Fruit fly (Drosophila melanogaster) whole organism, embryonic: ENCODE results near the gene Ube3a.

ENCODE experiments used
- Bteb2 ChIP-seq: fragments of 200-800 bp; sonication (Bioruptor generic); optimal IDR thresholded peaks from 2 replicates; lab custom pipeline; 2016; ENCODE audit warnings: missing biosample characterization, missing genetic modification characterization
- CG11247 ChIP-seq: fragments of 200-800 bp; sonication (Bioruptor generic); IDR thresholded peaks from 2 replicates; pipeline ENCODE4 v1.3.6; 2022; ENCODE audit warnings: missing biosample characterization, missing genetic modification characterization
- CG11723 ChIP-seq: fragments of 200-800 bp; sonication (Bioruptor generic); optimal IDR thresholded peaks from 2 replicates; lab custom pipeline; 2017; ENCODE audit warnings: missing biosample characterization, mild to moderate bottlenecking, missing genetic modification characterization
- CG12071 ChIP-seq: fragments of 200-800 bp; sonication (Bioruptor generic); optimal IDR thresholded peaks from 3 replicates; lab custom pipeline; 2018; ENCODE audit warnings: missing biosample characterization, mild to moderate bottlenecking, missing genetic modification characterization
- CG12769 ChIP-seq: fragments of 200-800 bp; sonication (Bioruptor generic); optimal IDR thresholded peaks from 2 replicates; lab custom pipeline; 2019; ENCODE audit warnings: missing biosample characterization, mild to moderate bottlenecking, missing genetic modification characterization, moderate library complexity
- CG13775 ChIP-seq: fragments of 200-800 bp; sonication (Bioruptor generic); optimal IDR thresholded peaks from 3 replicates; lab custom pipeline; 2017; ENCODE audit warnings: missing biosample characterization, mild to moderate bottlenecking, missing genetic modification characterization
- CG14441 ChIP-seq: fragments of 200-800 bp; sonication (Bioruptor generic); IDR thresholded peaks from 2 replicates; pipeline ENCODE4 v1.3.6; 2022; ENCODE audit warnings: missing biosample characterization, missing genetic modification characterization
- CG15514 ChIP-seq: fragments of 200-800 bp; sonication (Bioruptor generic); optimal IDR thresholded peaks from 3 replicates; lab custom pipeline; 2017; ENCODE audit warnings: missing biosample characterization, missing genetic modification characterization, mild to moderate bottlenecking, moderate library complexity, missing genetic modification reagents
- CG16815 ChIP-seq: fragments of 200-800 bp; sonication (Bioruptor generic); optimal IDR thresholded peaks from 3 replicates; lab custom pipeline; 2017; ENCODE audit warnings: missing biosample characterization, mild to moderate bottlenecking, missing genetic modification characterization
- CG18011 ChIP-seq: fragments of 200-800 bp; sonication (Bioruptor generic); optimal IDR thresholded peaks from 2 replicates; lab custom pipeline; 2017; ENCODE audit warnings: missing biosample characterization, missing genetic modification characterization, mild to moderate bottlenecking, moderate library complexity, missing genotype
- CG1832 ChIP-seq: fragments of 200-800 bp; sonication (Bioruptor generic); optimal IDR thresholded peaks from 2 replicates; lab custom pipeline; 2017; ENCODE audit warnings: missing biosample characterization, mild to moderate bottlenecking, missing genetic modification characterization, inconsistent platforms
- CG18599 ChIP-seq: fragments of 200-800 bp; sonication (Bioruptor generic); optimal IDR thresholded peaks from 3 replicates; lab custom pipeline; 2017; ENCODE audit warnings: missing biosample characterization, missing genetic modification characterization, mild to moderate bottlenecking, moderate library complexity, missing genetic modification reagents
- CG2199 ChIP-seq: fragments of 200-800 bp; sonication (Bioruptor generic); IDR thresholded peaks from 3 replicates; pipeline ENCODE4 v1.3.6; 2022; ENCODE audit warnings: missing biosample characterization, missing genetic modification characterization
- CG31441 ChIP-seq: fragments of 200-800 bp; sonication (Bioruptor generic); IDR thresholded peaks from 2 replicates; pipeline ENCODE4 v1.3.6; 2022; ENCODE audit warnings: missing biosample characterization, missing genetic modification characterization
- CG4282 ChIP-seq: fragments of 200-800 bp; sonication (Bioruptor generic); optimal IDR thresholded peaks from 2 replicates; lab custom pipeline; 2016; ENCODE audit warnings: missing biosample characterization, missing genetic modification characterization
- CG6813 ChIP-seq: fragments of 200-800 bp; sonication (Bioruptor generic); optimal IDR thresholded peaks from 2 replicates; lab custom pipeline; 2017; ENCODE audit warnings: missing biosample characterization, missing genetic modification characterization, mild to moderate bottlenecking, moderate library complexity, missing genetic modification reagents
- CG7271 ChIP-seq: fragments of 200-800 bp; sonication (Bioruptor generic); optimal IDR thresholded peaks from 2 replicates; lab custom pipeline; 2018; ENCODE audit warnings: missing biosample characterization, mild to moderate bottlenecking, missing genetic modification characterization, moderate library complexity
- CG7987 ChIP-seq: fragments of 200-800 bp; sonication (Bioruptor generic); optimal IDR thresholded peaks from 2 replicates; lab custom pipeline; 2018; ENCODE audit warnings: missing biosample characterization, mild to moderate bottlenecking, missing genetic modification characterization, moderate library complexity
- D ChIP-seq, 2 experiments: fragments of 200-800 bp in 1 of 2; fragments of >200 bp in 1 of 2; sonication (Bioruptor generic) in 1 of 2; optimal IDR thresholded peaks; 2 replicates in 1 of 2; 3 replicates in 1 of 2; lab custom pipeline; 2017; ENCODE audit warnings: mild to moderate bottlenecking in 1 of 2, missing biosample characterization in 1 of 2, missing genetic modification characterization in 1 of 2, missing genetic modification reagents in 1 of 2
- Dbx ChIP-seq: fragments of 200-800 bp; sonication (Bioruptor generic); IDR thresholded peaks from 3 replicates; pipeline ENCODE4 v1.3.6; 2022; ENCODE audit warnings: missing biosample characterization, missing genetic modification characterization
- Fer1 ChIP-seq: fragments of 200-800 bp; sonication (Bioruptor generic); optimal IDR thresholded peaks from 2 replicates; lab custom pipeline; 2017; ENCODE audit warnings: missing biosample characterization, mild to moderate bottlenecking, missing genetic modification characterization
- HHEX ChIP-seq: fragments of 200-800 bp; sonication (Bioruptor generic); optimal IDR thresholded peaks from 3 replicates; lab custom pipeline; 2017; ENCODE audit warnings: missing biosample characterization, mild to moderate bottlenecking, missing genetic modification characterization, missing genetic modification reagents
- Hmr ChIP-seq: fragments of 200-800 bp; sonication (Bioruptor generic); optimal IDR thresholded peaks from 3 replicates; lab custom pipeline; 2017; ENCODE audit warnings: mild to moderate bottlenecking, missing biosample characterization, missing genetic modification reagents, missing genetic modification characterization
- Hsf ChIP-seq: fragments of 200-800 bp; sonication (Bioruptor generic); optimal IDR thresholded peaks from 3 replicates; lab custom pipeline; 2016; ENCODE audit warnings: missing biosample characterization, missing genetic modification characterization
- Med ChIP-seq: fragments of 200-800 bp; sonication (Bioruptor generic); peaks from one replicate; lab custom pipeline; 2016; ENCODE audit warnings: missing biosample characterization, missing genetic modification characterization, mild to moderate bottlenecking, inconsistent platforms, moderate library complexity
- NC2α ChIP-seq: fragments of 200-800 bp; sonication (Bioruptor generic); optimal IDR thresholded peaks from 2 replicates; lab custom pipeline; 2016; ENCODE audit warnings: missing biosample characterization, missing genetic modification characterization
- Nf-YB ChIP-seq: fragments of 200-800 bp; sonication (Bioruptor generic); optimal IDR thresholded peaks from 3 replicates; lab custom pipeline; 2019; ENCODE audit warnings: missing biosample characterization, mild to moderate bottlenecking, missing genetic modification characterization, moderate library complexity
- NfI ChIP-seq: fragments of 200-800 bp; sonication (Bioruptor generic); optimal IDR thresholded peaks from 3 replicates; lab custom pipeline; 2018; ENCODE audit warnings: missing biosample characterization, mild to moderate bottlenecking, missing genetic modification characterization, moderate library complexity
- Oli ChIP-seq: fragments of 200-800 bp; sonication (Bioruptor generic); optimal IDR thresholded peaks from 2 replicates; lab custom pipeline; 2018; ENCODE audit warnings: missing biosample characterization, mild to moderate bottlenecking, missing genetic modification characterization, moderate library complexity
- Xrp1 ChIP-seq: fragments of 200-800 bp; sonication (Bioruptor generic); IDR thresholded peaks from 2 replicates; pipeline ENCODE4 v1.3.6; 2022; ENCODE audit warnings: missing biosample characterization, missing genetic modification characterization
- al ChIP-seq: fragments of 200-800 bp; sonication (Bioruptor generic); IDR thresholded peaks from 2 replicates; pipeline ENCODE4 v1.3.6; 2022; ENCODE audit warnings: missing biosample characterization, missing genetic modification characterization
- ap ChIP-seq: fragments of 200-800 bp; sonication (Bioruptor generic); IDR thresholded peaks from 2 replicates; pipeline ENCODE4 v1.3.6; 2022; ENCODE audit warnings: missing biosample characterization, missing genetic modification characterization
- dati ChIP-seq: fragments of 200-800 bp; sonication (Bioruptor generic); IDR thresholded peaks from 2 replicates; pipeline ENCODE4 v1.3.6; 2022; ENCODE audit warnings: missing biosample characterization, missing genetic modification characterization
- eve ChIP-seq, 2 experiments: fragments of >200 bp; optimal IDR thresholded peaks; 2 replicates each; lab custom pipeline; 2017; ENCODE audit warnings: missing biosample characterization in 2 of 2, missing genetic modification characterization in 2 of 2
- gem ChIP-seq: fragments of 200-800 bp; sonication (Bioruptor generic); optimal IDR thresholded peaks from 2 replicates; lab custom pipeline; 2019; ENCODE audit warnings: missing biosample characterization, mild to moderate bottlenecking, missing genetic modification characterization, moderate library complexity
- gsb ChIP-seq: fragments of 200-800 bp; sonication (Bioruptor generic); IDR thresholded peaks from 2 replicates; pipeline ENCODE4 v1.3.6; 2022; ENCODE audit warnings: missing biosample characterization, missing genetic modification characterization
- ham ChIP-seq: fragments of 200-800 bp; sonication (Bioruptor generic); IDR thresholded peaks from 2 replicates; pipeline ENCODE4 v1.3.6; 2022; ENCODE audit warnings: missing biosample characterization, missing genetic modification characterization
- inv ChIP-seq: fragments of 200-800 bp; sonication (Bioruptor generic); IDR thresholded peaks from 2 replicates; pipeline ENCODE4 v1.3.6; 2022; ENCODE audit warnings: missing biosample characterization, missing genetic modification characterization; ENCODE audit not compliant: partially characterized antibody
- odd ChIP-seq: fragments of 200-800 bp; sonication (Bioruptor generic); optimal IDR thresholded peaks from 2 replicates; lab custom pipeline; 2017; ENCODE audit warnings: missing biosample characterization, mild to moderate bottlenecking, missing genetic modification characterization
- otp ChIP-seq: fragments of 200-800 bp; sonication (Bioruptor generic); IDR thresholded peaks from 3 replicates; pipeline ENCODE4, ENCODE4 v1.3.6; 2022; ENCODE audit warnings: missing biosample characterization, missing genetic modification characterization
- pb ChIP-seq: fragments of 200-800 bp; sonication (Bioruptor generic); optimal IDR thresholded peaks from 3 replicates; lab custom pipeline; 2016; ENCODE audit warnings: missing biosample characterization, missing genetic modification characterization
- phol ChIP-seq: fragments of 200-800 bp; sonication (Bioruptor generic); optimal IDR thresholded peaks from 3 replicates; lab custom pipeline; 2018; ENCODE audit warnings: missing biosample characterization, mild to moderate bottlenecking, missing genetic modification characterization, moderate library complexity
- pnt ChIP-seq: fragments of 200-800 bp; sonication (Bioruptor generic); optimal IDR thresholded peaks from 3 replicates; lab custom pipeline; 2016; ENCODE audit warnings: missing biosample characterization, missing genetic modification characterization
- scrt ChIP-seq: fragments of 200-800 bp; sonication (Bioruptor generic); optimal IDR thresholded peaks from 2 replicates; lab custom pipeline; 2018; ENCODE audit warnings: missing biosample characterization, mild to moderate bottlenecking, missing genetic modification characterization, moderate library complexity
- sens ChIP-seq: fragments of 200-800 bp; sonication (Bioruptor generic); peaks from one replicate; lab custom pipeline; 2016; ENCODE audit warnings: missing biosample characterization, missing genetic modification characterization
- sna ChIP-seq: fragments of 200-800 bp; sonication (Bioruptor generic); IDR thresholded peaks from 2 replicates; pipeline ENCODE4 v1.3.6; 2022; ENCODE audit warnings: missing biosample characterization, missing genetic modification characterization; ENCODE audit not compliant: partially characterized antibody
- tin ChIP-seq: fragments of 200-800 bp; sonication (Bioruptor generic); optimal IDR thresholded peaks from 3 replicates; lab custom pipeline; 2016; ENCODE audit warnings: missing biosample characterization, missing genetic modification characterization
- vnd ChIP-seq: fragments of 200-800 bp; sonication (Bioruptor generic); IDR thresholded peaks from 3 replicates; pipeline ENCODE4 v1.3.6; 2022; ENCODE audit warnings: missing biosample characterization, missing genetic modification characterization; ENCODE audit not compliant: partially characterized antibody
- zfh1 ChIP-seq: fragments of 200-800 bp; sonication (Bioruptor generic); IDR thresholded peaks from 3 replicates; pipeline ENCODE4 v1.3.6; 2022; ENCODE audit warnings: missing biosample characterization, missing genetic modification characterization

Gene Ube3a

DNA sequence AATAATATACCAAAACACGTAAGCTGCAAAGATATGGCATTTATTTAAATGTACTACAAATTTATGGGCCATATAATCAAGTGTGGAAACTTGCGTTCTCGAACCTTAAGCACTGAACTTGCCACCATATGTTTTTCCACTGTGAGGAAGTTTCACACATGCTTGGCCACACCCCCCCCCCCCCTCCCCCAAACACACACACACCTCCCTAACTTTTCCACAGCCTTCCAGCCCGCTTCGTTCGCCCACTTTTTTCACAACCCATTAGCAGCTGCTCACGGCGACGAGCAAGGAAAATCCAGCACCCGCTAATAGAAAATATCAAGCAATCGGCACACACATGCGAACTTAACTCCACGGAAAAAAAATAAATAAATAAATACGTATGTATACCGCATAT is 15.1 kb downstream of the Ube3a start (continued):
- TF ChIP-seq sna (GFP tag; lab: Robert Waterston, UW) (no peak), NfI (GFP tag; lab: Kevin White, UChicago) (no peak), gsb (GFP tag; lab: Robert Waterston, UW) (no peak), D (optimal IDR thresholded peaks at IDR 0.05; lab: Kevin White, UChicago) (no peak), D (GFP tag; optimal IDR thresholded peaks at IDR 0.05; lab: Kevin White, UChicago) (no peak), Oli (no peak), pb (GFP tag; lab: Kevin White, UChicago) (no peak), eve (GFP tag; optimal IDR thresholded peaks at IDR 0.05; lab: Kevin White, UChicago) (no peak), odd (GFP tag; lab: Kevin White, UChicago) (no peak), CG11723 (GFP tag; lab: Kevin White, UChicago) (no peak), Hsf (no peak), CG4282 (GFP tag; lab: Kevin White, UChicago) (no peak), CG1832 (no peak), CG11247 (GFP tag; lab: Robert Waterston, UW) (no peak), inv (GFP tag; lab: Robert Waterston, UW) (no peak), vnd (GFP tag; lab: Robert Waterston, UW) (no peak), al (GFP tag; lab: Robert Waterston, UW) (no peak), Nf-YB (GFP tag; lab: Kevin White, UChicago) (no peak), CG7987 (GFP tag; lab: Kevin White, UChicago) (no peak), CG31441 (GFP tag; lab: Robert Waterston, UW) (no peak), CG2199 (GFP tag; lab: Robert Waterston, UW) (0 out of 3 replicates have a peak, but pooled peaks have one; percentile 15), zfh1 (GFP tag; lab: Robert Waterston, UW) (0 out of 3 replicates have a peak, but pooled peaks have one; percentile 33), CG7271 (tag; lab: Kevin White, UChicago) (no peak), Xrp1 (GFP tag; lab: Robert Waterston, UW) (peak; percentile 11; the same call in 1 of the 2 replicates), CG16815 (GFP tag; lab: Kevin White, UChicago) (no peak), ap (no peak), CG18011 (GFP tag; lab: Kevin White, UChicago) (no peak), dati (GFP tag; lab: Robert Waterston, UW) (no peak), otp (GFP tag; lab: Robert Waterston, UW) (0 out of 3 replicates have a peak, but pooled peaks have one; percentile 6), NC2α (GFP tag; lab: Kevin White, UChicago) (no peak), tin (GFP tag; lab: Kevin White, UChicago) (no peak)

- TF ChIP-seq Dbx: no peak
- peak; percentile 55 for TF ChIP-seq Med (GFP tag; lab: Kevin White, UChicago)
- 0 out of 2 replicates have a peak, but pooled peaks have one; percentile 7 for TF ChIP-seq CG11247 (GFP tag; lab: Robert Waterston, UW)
- TF ChIP-seq CG12769 (tag; lab: Kevin White, UChicago): peak; percentile 26
- TF ChIP-seq sens (GFP tag; lab: Kevin White, UChicago): peak; percentile 46
- TF ChIP-seq CG18011 (GFP tag; lab: Kevin White, UChicago): no peak
- no peak for TF ChIP-seq Oli
- TF ChIP-seq Hmr: peak; percentile 45
- peak; percentile 21 for TF ChIP-seq scrt
- TF ChIP-seq Bteb2 (GFP tag; lab: Kevin White, UChicago): no peak
- peak; percentile 19 for TF ChIP-seq CG15514 (GFP tag; lab: Kevin White, UChicago)
- TF ChIP-seq Fer1: peak; percentile 31
- peak; percentile 12 for TF ChIP-seq CG18599 (GFP tag; lab: Kevin White, UChicago)
- TF ChIP-seq gem (tag; lab: Kevin White, UChicago): no peak
- no peak for TF ChIP-seq CG14441 (GFP tag; lab: Robert Waterston, UW)
- TF ChIP-seq CG13775 (GFP tag; lab: Kevin White, UChicago): no peak
- TF ChIP-seq CG6813 (GFP tag; lab: Kevin White, UChicago): peak; percentile 15
- no peak for TF ChIP-seq pnt (GFP tag; lab: Kevin White, UChicago)
- peak; percentile 2 for TF ChIP-seq HHEX (GFP tag; lab: Kevin White, UChicago)
- TF ChIP-seq phol (tag; lab: Kevin White, UChicago): no peak
- no peak for TF ChIP-seq ham (GFP tag; lab: Robert Waterston, UW)
- peak; percentile 22 for TF ChIP-seq CG12071 (GFP tag; lab: Kevin White, UChicago)
These were observed 20.4 kb downstream of the Ube3a start for dm6 chr3L:11190022-11190421.
